Worm (Caenorhabditis elegans) whole organism, young adult: ENCODE results near the gene ndub-3.

Experiments
- B0035.1 ChIP-seq: sonication (generic microtip); optimal IDR thresholded peaks from 2 replicates; lab custom pipeline; 2016; ENCODE audit warnings: missing genetic modification characterization, mild to moderate bottlenecking, missing compliant biosample characterization, missing genotype, missing genetic modification reagents
- C17E4.6 ChIP-seq: fragments of 200-800 bp; sonication (Bioruptor generic); IDR thresholded peaks from 2 replicates; pipeline ENCODE4 v1.3.6; 2022; ENCODE audit warnings: missing genetic modification reagents, missing genetic modification characterization, missing compliant biosample characterization
- D2030.7 ChIP-seq: fragments of 200-800 bp; sonication (Bioruptor generic); IDR thresholded peaks from 2 replicates; pipeline ENCODE4 v1.3.6; 2022; ENCODE audit warnings: missing genetic modification reagents, missing genetic modification characterization, missing compliant biosample characterization
- F10E7.11 ChIP-seq: sonication (generic microtip); optimal IDR thresholded peaks from 2 replicates; lab custom pipeline; 2017; ENCODE audit warnings: mild to moderate bottlenecking, missing genetic modification characterization, moderate library complexity, missing compliant biosample characterization
- F49E8.2 ChIP-seq: sonication (generic microtip); optimal IDR thresholded peaks from 3 replicates; lab custom pipeline; 2017; ENCODE audit warnings: missing genetic modification characterization, mild to moderate bottlenecking, missing compliant biosample characterization, antibody characterized with exemption, moderate library complexity; ENCODE audit not compliant: insufficient read depth
- K11D2.4 ChIP-seq: fragments of 200-800 bp; sonication (Bioruptor generic); IDR thresholded peaks from 2 replicates; pipeline ENCODE4 v1.3.6; 2022; ENCODE audit warnings: missing genetic modification reagents, missing genetic modification characterization, missing compliant biosample characterization
- Y53G8AR.9 ChIP-seq: fragments of 200-800 bp; sonication (Bioruptor generic); conservative IDR thresholded peaks from 2 replicates; pipeline ENCODE4 v1.3.6; 2022; ENCODE audit warnings: missing genetic modification reagents, missing genetic modification characterization, missing compliant biosample characterization
- ZK185.1 ChIP-seq: sonication (generic microtip); optimal IDR thresholded peaks from 2 replicates; lab custom pipeline; 2016; ENCODE audit warnings: mild to moderate bottlenecking, missing genetic modification characterization, missing compliant biosample characterization; ENCODE audit not compliant: poor library complexity, severe bottlenecking
- aptf-2 ChIP-seq: fragments of 200-800 bp; sonication (Bioruptor generic); conservative IDR thresholded peaks from 2 replicates; pipeline ENCODE4 v1.3.6; 2022; ENCODE audit warnings: missing genetic modification reagents, missing genetic modification characterization, missing compliant biosample characterization
- attf-3 ChIP-seq: fragments of 200-800 bp; sonication (Bioruptor generic); conservative IDR thresholded peaks from 2 replicates; pipeline ENCODE4 v1.3.6; 2022; ENCODE audit warnings: missing genetic modification reagents, missing genetic modification characterization, missing compliant biosample characterization
- attf-5 ChIP-seq: fragments of 200-800 bp; sonication (Bioruptor generic); optimal IDR thresholded peaks from 2 replicates; lab custom pipeline; 2018; ENCODE audit warnings: mild to moderate bottlenecking, missing genetic modification characterization, missing compliant biosample characterization
- attf-6 ChIP-seq: fragments of 200-800 bp; sonication (Bioruptor generic); IDR thresholded peaks from 2 replicates; pipeline ENCODE4 v1.3.6; 2022; ENCODE audit warnings: missing genetic modification reagents, missing genetic modification characterization, missing compliant biosample characterization
- cebp-1 ChIP-seq, 2 experiments: fragments of 200-800 bp in 1 of 2; sonication (Bioruptor generic) in 1 of 2; sonication (generic microtip) in 1 of 2; IDR thresholded peaks in 1 of 2; optimal IDR thresholded peaks in 1 of 2; 2 replicates each; pipeline versions ENCODE4 v1.3.6 to Lab custom; 2017 to 2022; ENCODE audit warnings: missing compliant biosample characterization in 2 of 2, missing genetic modification characterization in 2 of 2, mild to moderate bottlenecking in 1 of 2, missing genetic modification reagents in 1 of 2, moderate library complexity in 1 of 2
- ceh-40 ChIP-seq: fragments of 200-800 bp; sonication (Bioruptor generic); IDR thresholded peaks from 2 replicates; pipeline ENCODE4 v1.3.6; 2022; ENCODE audit warnings: missing genetic modification characterization, missing compliant biosample characterization
- ceh-79 ChIP-seq: sonication (generic microtip); optimal IDR thresholded peaks from 2 replicates; lab custom pipeline; 2017; ENCODE audit warnings: mild to moderate bottlenecking, missing genetic modification characterization, missing compliant biosample characterization
- die-1 ChIP-seq: sonication (generic microtip); optimal IDR thresholded peaks from 2 replicates; lab custom pipeline; 2016; ENCODE audit warnings: missing genotype, mild to moderate bottlenecking, missing genetic modification characterization, missing compliant biosample characterization
- dox-1 ChIP-seq: fragments of 200-800 bp; sonication (Bioruptor generic); IDR thresholded peaks from 2 replicates; pipeline ENCODE4 v1.3.6; 2022; ENCODE audit warnings: missing genetic modification reagents, missing genetic modification characterization, missing compliant biosample characterization
- efl-1 ChIP-seq: fragments of 150-350 bp; optimal IDR thresholded peaks from 2 replicates; lab custom pipeline; 2014; ENCODE audit warnings: missing biosample characterization, missing genetic modification reagents, missing genetic modification characterization
- egl-18 ChIP-seq: fragments of 200-800 bp; sonication (Bioruptor generic); IDR thresholded peaks from 2 replicates; pipeline ENCODE4 v1.3.6; 2022; ENCODE audit warnings: missing genetic modification reagents, missing genetic modification characterization, missing compliant biosample characterization
- egl-44 ChIP-seq: fragments of 200-800 bp; sonication (Bioruptor generic); IDR thresholded peaks from 2 replicates; pipeline ENCODE4 v1.3.6; 2022; ENCODE audit warnings: missing genetic modification reagents, missing genetic modification characterization, missing compliant biosample characterization
- fkh-3 ChIP-seq: sonication (generic microtip); optimal IDR thresholded peaks from 2 replicates; lab custom pipeline; 2016; ENCODE audit warnings: mild to moderate bottlenecking, missing genetic modification characterization, missing compliant biosample characterization
- gei-17 ChIP-seq: fragments of 200-800 bp; sonication (Bioruptor generic); optimal IDR thresholded peaks from 2 replicates; lab custom pipeline; 2018; ENCODE audit warnings: mild to moderate bottlenecking, missing genetic modification characterization, missing compliant biosample characterization
- hlh-26 ChIP-seq: fragments of 200-800 bp; sonication (Bioruptor generic); conservative IDR thresholded peaks from 2 replicates; pipeline ENCODE4 v1.3.6; 2022; ENCODE audit warnings: missing genetic modification reagents, missing genetic modification characterization, missing compliant biosample characterization
- hsf-1 ChIP-seq: fragments of 200-800 bp; sonication (Bioruptor generic); IDR thresholded peaks from 2 replicates; pipeline ENCODE4 v1.3.6; 2022; ENCODE audit warnings: missing genetic modification reagents, missing genetic modification characterization, missing compliant biosample characterization
- lin-26 ChIP-seq: fragments of 200-800 bp; sonication (Bioruptor generic); IDR thresholded peaks from 2 replicates; pipeline ENCODE4 v1.3.6; 2022; ENCODE audit warnings: missing genetic modification reagents, missing genetic modification characterization, missing compliant biosample characterization
- lin-40 ChIP-seq: sonication (generic microtip); optimal IDR thresholded peaks from 2 replicates; lab custom pipeline; 2016; ENCODE audit warnings: missing genetic modification characterization, mild to moderate bottlenecking, missing compliant biosample characterization, missing genotype, missing genetic modification reagents
- lsy-27 ChIP-seq: sonication (generic microtip); optimal IDR thresholded peaks from 2 replicates; lab custom pipeline; 2017; ENCODE audit warnings: missing genetic modification characterization, mild to moderate bottlenecking, missing compliant biosample characterization, antibody characterized with exemption, missing genotype, borderline replicate concordance; ENCODE audit not compliant: insufficient read depth
- mcd-1 ChIP-seq: fragments of 200-800 bp; sonication (Bioruptor generic); IDR thresholded peaks from 2 replicates; pipeline ENCODE4 v1.3.6; 2022; ENCODE audit warnings: missing genetic modification reagents, missing genetic modification characterization, missing compliant biosample characterization
- nfya-2 ChIP-seq: fragments of 200-800 bp; sonication (Bioruptor generic); IDR thresholded peaks from 2 replicates; pipeline ENCODE4 v1.3.6; 2022; ENCODE audit warnings: missing genetic modification reagents, missing genetic modification characterization, missing compliant biosample characterization
- nfyb-1 ChIP-seq: fragments of 200-800 bp; sonication (Bioruptor generic); IDR thresholded peaks from 2 replicates; pipeline ENCODE4 v1.3.6; 2022; ENCODE audit warnings: missing genetic modification reagents, missing genetic modification characterization, missing compliant biosample characterization
- nhr-120 ChIP-seq: fragments of 200-800 bp; sonication (Bioruptor generic); IDR thresholded peaks from 2 replicates; pipeline ENCODE4 v1.3.6; 2022; ENCODE audit warnings: missing genetic modification characterization, missing compliant biosample characterization
- nhr-27 ChIP-seq: fragments of 200-800 bp; sonication (Bioruptor generic); optimal IDR thresholded peaks from 2 replicates; lab custom pipeline; 2018; ENCODE audit warnings: mild to moderate bottlenecking, missing genetic modification characterization, moderate library complexity, missing compliant biosample characterization
- pha-4 ChIP-seq: fragments of 150-350 bp; sonication (generic microtip); optimal IDR thresholded peaks from 2 replicates; lab custom pipeline; 2014; ENCODE audit warnings: missing biosample characterization, missing genetic modification reagents, missing genetic modification characterization
- rcor-1 ChIP-seq: fragments of 200-800 bp; sonication (Bioruptor generic); IDR thresholded peaks from 2 replicates; pipeline ENCODE4 v1.3.6; 2022; ENCODE audit warnings: missing genetic modification reagents, missing genetic modification characterization, missing compliant biosample characterization
- rec-8 ChIP-seq, 2 experiments: sonication (generic microtip); optimal IDR thresholded peaks; 2 replicates each; lab custom pipeline; 2016; ENCODE audit warnings: mild to moderate bottlenecking in 2 of 2, missing genetic modification characterization in 2 of 2, missing genetic modification reagents in 2 of 2, missing genotype in 2 of 2, missing biosample characterization in 1 of 2, missing compliant biosample characterization in 1 of 2, moderate library complexity in 1 of 2
- snpc-4 ChIP-seq, 5 experiments: fragments of 150-350 bp in 1 of 5; sonication (generic microtip) in 4 of 5; optimal IDR thresholded peaks; 2 replicates each; lab custom pipeline; 2014 to 2018; ENCODE audit warnings: missing genetic modification characterization in 5 of 5, missing biosample characterization in 3 of 5, antibody characterized with exemption in 2 of 5, mild to moderate bottlenecking in 2 of 5, missing compliant biosample characterization in 2 of 5, missing genotype in 2 of 5, moderate library complexity in 2 of 5, missing genetic modification reagents in 1 of 5
- tbx-9 ChIP-seq: sonication (generic microtip); optimal IDR thresholded peaks from 2 replicates; lab custom pipeline; 2016; ENCODE audit warnings: borderline replicate concordance, missing genetic modification characterization, inconsistent platforms, missing compliant biosample characterization
- zfh-2 ChIP-seq: fragments of 200-800 bp; sonication (Bioruptor generic); conservative IDR thresholded peaks from 2 replicates; pipeline ENCODE4 v1.3.6; 2022; ENCODE audit warnings: missing genetic modification reagents, missing genetic modification characterization, missing compliant biosample characterization

The ndub-3 gene

DNA sequence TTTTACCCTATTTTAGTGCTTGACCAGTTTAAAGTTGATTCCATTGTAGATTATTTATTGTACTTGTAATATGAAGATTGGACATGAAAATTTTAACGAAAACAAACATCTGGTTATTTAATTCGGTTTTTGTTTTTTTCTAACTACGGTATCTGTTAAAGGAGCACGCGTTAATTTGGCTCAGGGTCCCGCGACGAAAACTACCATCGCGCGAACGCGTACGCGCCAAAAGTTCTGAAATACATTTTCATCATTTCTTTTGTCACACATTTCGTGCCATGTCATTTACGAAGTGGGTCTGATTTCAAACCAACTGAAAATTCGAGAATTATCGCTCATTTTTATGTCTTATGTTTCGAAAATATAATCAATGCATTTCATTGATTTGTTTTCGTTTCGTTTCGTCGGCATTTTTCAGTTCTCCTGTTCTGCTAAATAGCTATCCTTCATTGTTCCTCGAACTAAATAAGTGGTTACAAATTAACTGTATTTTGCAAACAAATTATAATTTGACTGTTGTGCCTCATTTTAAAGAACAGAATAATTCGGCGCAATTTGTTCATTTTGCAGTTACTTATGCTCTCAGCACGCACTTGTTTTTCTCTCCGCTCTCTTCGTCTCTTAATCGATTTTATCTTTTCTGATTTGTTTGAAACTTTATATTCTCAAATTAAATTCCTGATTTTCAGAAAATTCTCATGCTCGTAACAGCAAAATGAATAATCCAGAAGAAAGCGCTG is 30.8 kb downstream of the ndub-3 start, which contains the start of gene T21B10.3 (continued):
- peak; percentile 36 for TF ChIP-seq lin-40 (tag; lab: Kevin White, UChicago)
- peak; percentile 28 for TF ChIP-seq nhr-27 (tag; lab: Kevin White, UChicago)
- TF ChIP-seq fkh-3: no peak
- peak; percentile 87 for TF ChIP-seq attf-6 (GFP tag; lab: Robert Waterston, UW)
- no peak for TF ChIP-seq nhr-120 (GFP tag; lab: Robert Waterston, UW)
- peak; percentile 97 for TF ChIP-seq D2030.7 (GFP tag; lab: Robert Waterston, UW)
- peak; percentile 94 for TF ChIP-seq rcor-1 (GFP tag; lab: Robert Waterston, UW)
- TF ChIP-seq pha-4 (tag; lab: Kevin White, UChicago): no peak
- peak; percentile 86 for TF ChIP-seq C17E4.6 (GFP tag; lab: Robert Waterston, UW)
- peak; percentile 73; the same call in 1 of the 2 replicates for TF ChIP-seq nfyb-1 (GFP tag; lab: Robert Waterston, UW)
- TF ChIP-seq K11D2.4 (GFP tag; lab: Robert Waterston, UW): peak; percentile 53; the same call in 1 of the 2 replicates
- TF ChIP-seq B0035.1 (tag; lab: Kevin White, UChicago): peak; percentile 53
- TF ChIP-seq die-1 (tag; lab: Kevin White, UChicago): peak; percentile 68
- TF ChIP-seq ZK185.1 (tag; lab: Kevin White, UChicago): peak; percentile 33
- TF ChIP-seq ceh-79 (tag; lab: Kevin White, UChicago): no peak
- peak; percentile 72 for TF ChIP-seq snpc-4 (GFP tag; optimal IDR thresholded peaks at IDR 0.05; lab: Kevin White, UChicago)
- peak; percentile 7 to 72 (median 65) for TF ChIP-seq snpc-4 (tag; optimal IDR thresholded peaks at IDR 0.05; lab: Kevin White, UChicago)
- peak; percentile 99 for TF ChIP-seq efl-1 (GFP tag; lab: Kevin White, UChicago)
- TF ChIP-seq egl-44 (GFP tag; lab: Robert Waterston, UW): no peak
- no peak for TF ChIP-seq lsy-27
- no peak for TF ChIP-seq tbx-9
- peak; percentile 75 for TF ChIP-seq lin-26 (GFP tag; lab: Robert Waterston, UW)
- no peak for TF ChIP-seq rec-8 (tag; optimal IDR thresholded peaks at IDR 0.05; lab: Kevin White, UChicago)
- peak; percentile 31 for TF ChIP-seq gei-17 (GFP tag; lab: Kevin White, UChicago)
- peak; percentile 94 for TF ChIP-seq F49E8.2
- no peak for TF ChIP-seq F10E7.11
- TF ChIP-seq dox-1: peak; percentile 97
- peak; percentile 24 for TF ChIP-seq attf-5
- TF ChIP-seq hlh-26 (GFP tag; lab: Robert Waterston, UW): no peak
- peak; percentile 79 for TF ChIP-seq mcd-1 (GFP tag; lab: Robert Waterston, UW)
- TF ChIP-seq attf-3: peak; percentile 55
- TF ChIP-seq nfya-2: peak; percentile 88; the same call in 1 of the 2 replicates
- TF ChIP-seq, all 124 proteins: peak for 80

DNA sequence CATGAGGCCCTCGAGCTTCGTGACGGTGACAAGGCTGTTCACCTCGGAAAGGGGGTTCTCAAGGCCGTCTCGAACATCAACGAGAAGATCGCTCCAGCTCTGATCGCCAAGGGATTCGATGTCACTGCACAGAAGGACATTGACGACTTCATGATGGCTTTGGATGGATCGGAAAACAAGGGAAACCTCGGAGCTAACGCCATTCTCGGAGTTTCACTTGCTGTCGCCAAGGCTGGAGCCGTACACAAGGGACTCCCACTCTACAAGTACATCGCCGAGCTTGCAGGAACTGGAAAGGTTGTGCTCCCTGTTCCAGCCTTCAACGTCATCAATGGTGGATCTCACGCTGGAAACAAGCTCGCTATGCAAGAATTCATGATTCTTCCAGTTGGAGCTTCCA is 32.3 kb downstream of the ndub-3 start:
- TF ChIP-seq egl-18 (GFP tag; lab: Robert Waterston, UW) (0 out of 2 replicates have a peak, but pooled peaks have one; percentile 6), ceh-40 (GFP tag; lab: Robert Waterston, UW) (no peak), hsf-1 (GFP tag; lab: Robert Waterston, UW) (0 out of 2 replicates have a peak, but pooled peaks have one; percentile 7), cebp-1 (GFP tag; IDR thresholded peaks at IDR 0.05; lab: Robert Waterston, UW) (no peak), cebp-1 (tag; optimal IDR thresholded peaks at IDR 0.05; lab: Kevin White, UChicago) (no peak), zfh-2 (GFP tag; lab: Robert Waterston, UW) (peak; percentile 54; the same call in 1 of the 2 replicates), aptf-2 (GFP tag; lab: Robert Waterston, UW) (no peak), Y53G8AR.9 (GFP tag; lab: Robert Waterston, UW) (0 out of 2 replicates have a peak, but pooled peaks have one; percentile 3)
